Worm (Caenorhabditis elegans): ENCODE data around the gene npr-35.

DNA sequence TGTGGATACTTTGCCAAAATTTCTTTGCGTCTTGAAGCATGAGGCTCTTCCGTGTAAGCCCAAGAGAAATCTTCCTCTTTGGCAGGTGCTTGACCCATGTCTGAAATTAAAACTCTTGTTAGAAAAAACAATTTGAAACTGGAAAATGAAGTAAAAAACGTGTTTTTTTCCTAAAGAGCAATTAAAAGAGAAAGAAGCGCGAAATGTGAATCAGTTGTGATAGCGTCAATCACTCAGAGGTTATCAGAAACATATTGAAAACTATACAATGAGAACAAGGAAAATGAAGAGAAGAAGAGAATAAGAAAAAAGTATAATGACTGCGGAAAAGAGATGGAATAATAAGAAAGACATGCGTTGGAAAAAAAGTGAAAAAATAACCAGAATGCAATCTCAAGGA lies 36.8 kb upstream of the npr-35 start, which contains the start of gene F33D4.4:
- TF ChIP-seq W03F9.2 (tag; optimal IDR thresholded peaks at IDR 0.05) (no peak), dao-5 (tag; optimal IDR thresholded peaks at IDR 0.05) (no peak), him-1 (tag; optimal IDR thresholded peaks at IDR 0.05) (no peak)
